Worm (Caenorhabditis elegans) whole organism, L4/young adult: ENCODE measurements around the gene C23H3.9.

Source experiments
- W03F9.2 ChIP-seq: fragments of 150-350 bp; optimal IDR thresholded peaks from 2 replicates; lab custom pipeline; 2014; ENCODE audit warnings: missing biosample characterization, missing genetic modification characterization
- dao-5 ChIP-seq: sonication (generic microtip); optimal IDR thresholded peaks from 2 replicates; lab custom pipeline; 2016; ENCODE audit warnings: missing genotype, missing genetic modification characterization, moderate library complexity, missing compliant biosample characterization
- him-1 ChIP-seq: sonication (generic microtip); optimal IDR thresholded peaks from 2 replicates; lab custom pipeline; 2016; ENCODE audit warnings: missing genotype, missing genetic modification reagents, missing genetic modification characterization, missing compliant biosample characterization

The C23H3.9 gene

DNA sequence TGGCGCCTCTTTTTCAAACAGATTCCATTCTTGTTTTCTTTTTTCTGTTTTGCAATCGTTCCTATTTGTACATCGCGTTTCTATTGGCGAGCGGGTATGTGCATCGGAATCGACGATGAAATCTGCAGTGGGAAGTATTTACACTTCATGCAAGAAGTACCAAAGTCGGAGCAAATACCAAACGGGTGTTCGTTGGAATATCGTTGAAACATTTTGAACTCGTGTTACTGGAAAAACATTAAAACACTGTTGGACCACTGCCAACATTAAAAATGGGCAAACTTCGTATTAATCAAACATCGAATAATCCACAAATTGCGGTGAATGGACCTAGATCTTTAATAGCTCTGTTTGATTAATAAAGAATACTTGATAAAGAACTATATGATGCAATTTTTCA, at the start of gene C23H3.9:
C23H3.9 (minus strand) TSS at position 101 of the 400 bp plus-strand sequence.
- TF ChIP-seq dao-5 (tag; lab: Kevin White, UChicago) (no peak), him-1 (tag; lab: Kevin White, UChicago) (no peak), W03F9.2 (tag; lab: Kevin White, UChicago) (no peak)

- no peak for TF ChIP-seq him-1 (tag; lab: Kevin White, UChicago)
Observed at ce11 chrII:124904-125303, 45.8 kb upstream of the C23H3.9 start, which contains the start of gene nmur-2. Gene nmur-2, minus strand, starts transcription at chrII:125004.

DNA sequence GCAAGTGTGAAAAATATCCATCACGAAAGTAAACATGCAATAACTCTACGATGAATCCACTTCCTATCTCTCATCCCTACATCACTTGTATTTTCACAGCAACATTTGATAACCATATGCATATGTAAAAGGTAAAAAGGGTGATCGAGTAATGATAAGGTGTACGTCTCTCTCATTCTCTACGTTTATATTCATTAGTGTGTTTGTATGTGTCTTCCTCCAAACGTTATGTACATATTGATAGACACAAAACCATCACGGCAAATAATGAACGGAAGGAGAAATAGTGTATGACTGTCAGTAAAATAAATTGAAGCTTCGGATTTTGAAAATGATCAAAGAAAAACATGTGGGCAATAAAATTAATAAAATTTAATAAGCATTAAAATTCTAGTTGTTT, 43.4 kb upstream of the C23H3.9 start:
- TF ChIP-seq W03F9.2 (tag; lab: Kevin White, UChicago) (no peak), dao-5 (tag; lab: Kevin White, UChicago) (no peak), him-1 (tag; lab: Kevin White, UChicago) (no peak)

DNA sequence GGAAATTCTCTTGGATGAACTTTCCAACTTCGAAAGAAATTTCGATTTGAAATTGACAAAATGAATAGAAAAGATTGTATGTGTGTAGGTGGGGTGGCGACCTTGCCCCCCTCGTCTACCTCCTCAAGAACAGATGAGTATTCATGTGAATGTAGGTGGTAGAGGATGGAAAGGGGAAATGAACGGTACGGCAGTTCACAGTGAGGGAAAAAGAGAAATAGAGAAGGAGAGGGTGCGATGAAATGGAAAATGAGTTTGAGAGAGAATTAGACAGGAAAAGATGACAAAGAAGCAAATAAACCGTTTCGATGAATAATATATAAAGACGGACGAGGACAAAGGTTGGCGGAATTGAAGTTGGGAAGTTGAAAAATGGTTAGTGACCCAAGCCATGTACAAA, 42.9 kb upstream of the C23H3.9 start:
- TF ChIP-seq dao-5 (tag; lab: Kevin White, UChicago) (no peak), him-1 (tag; lab: Kevin White, UChicago) (no peak), W03F9.2 (tag; lab: Kevin White, UChicago) (no peak)

DNA sequence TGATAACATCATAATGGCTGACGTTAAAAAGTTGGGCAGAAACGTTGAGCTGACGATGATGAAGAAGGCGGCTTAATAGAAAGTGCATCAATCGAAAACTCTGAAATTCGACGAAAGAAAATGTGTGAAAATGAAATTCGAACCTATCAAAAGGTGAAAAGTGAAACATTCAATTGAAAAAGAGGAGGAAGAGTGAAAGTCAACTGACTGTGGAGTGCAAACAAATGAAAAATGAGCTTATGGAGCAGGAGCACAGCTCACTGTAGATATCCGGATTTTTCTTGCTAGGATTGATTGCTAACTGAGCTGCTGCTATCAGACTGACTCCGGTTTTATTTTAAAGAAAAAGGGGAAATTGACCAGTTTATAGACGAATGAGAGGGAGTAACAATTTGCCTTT, 42.1 kb upstream of the C23H3.9 start, which contains the start of gene K10B4.3:
K10B4.3 (minus strand) TSS at position 101 of the 400 bp plus-strand sequence.
- TF ChIP-seq him-1 (tag; lab: Kevin White, UChicago) (no peak), dao-5 (tag; lab: Kevin White, UChicago) (no peak)

DNA sequence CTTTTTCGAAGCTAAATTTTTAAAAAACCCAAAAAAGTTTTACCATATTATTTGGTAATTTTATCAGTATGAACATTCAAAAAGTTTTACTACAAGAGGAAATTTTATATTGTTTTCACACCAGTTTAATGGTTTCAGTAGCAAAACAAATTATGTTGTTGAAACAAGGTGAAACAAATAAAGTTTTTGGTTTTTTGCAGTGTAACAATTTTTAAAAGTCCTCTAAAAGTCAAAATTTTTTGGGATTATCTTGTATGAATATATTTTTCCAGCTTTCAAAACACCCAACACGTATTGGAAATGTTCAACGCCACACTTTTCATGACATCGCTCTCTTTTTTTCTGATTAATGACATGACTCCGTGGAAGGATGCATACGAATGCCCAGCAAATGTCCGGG, 37.9 kb upstream of the C23H3.9 start, which contains the start of gene srt-54:
srt-54 (plus strand) TSS at position 301 of the 400 bp plus-strand sequence.
- no peak for TF ChIP-seq him-1 (tag; lab: Kevin White, UChicago)
- TF ChIP-seq dao-5 (tag; lab: Kevin White, UChicago) = no peak
- TF ChIP-seq W03F9.2 (tag; lab: Kevin White, UChicago) = no peak

DNA sequence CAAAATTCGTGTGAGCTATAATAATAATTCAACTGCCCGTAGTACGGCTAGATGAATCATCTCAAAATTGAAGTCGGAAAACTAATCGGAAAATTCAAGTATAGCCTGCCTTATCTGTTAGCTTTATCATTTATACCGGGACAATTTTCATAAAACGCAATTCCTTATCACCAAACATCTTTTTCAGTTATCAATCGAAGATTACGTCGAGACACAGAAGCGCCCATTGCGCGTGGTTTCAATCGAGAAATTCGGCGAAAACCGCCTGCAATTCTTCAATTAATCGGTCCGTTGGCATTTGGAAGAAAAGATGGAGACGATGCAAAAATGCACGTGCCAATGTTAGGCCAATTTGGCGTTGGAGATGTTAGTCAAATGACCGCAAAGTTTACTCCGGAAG, 33.2 kb upstream of the C23H3.9 start:
- no peak for TF ChIP-seq dao-5 (tag; lab: Kevin White, UChicago)
- no peak for TF ChIP-seq him-1 (tag; lab: Kevin White, UChicago)
- TF ChIP-seq W03F9.2 (tag; lab: Kevin White, UChicago) = no peak

ce11 chrII:111267-111666, 32.2 kb upstream of the C23H3.9 start, which contains the start of gene C50D2.1:
Gene C50D2.1, plus strand, starts transcription at chrII:111567.
- no peak for TF ChIP-seq dao-5 (tag; lab: Kevin White, UChicago)
- TF ChIP-seq W03F9.2 (tag; lab: Kevin White, UChicago) = no peak
- no peak for TF ChIP-seq him-1 (tag; lab: Kevin White, UChicago)

ce11 chrII:108865-109264, 29.8 kb upstream of the C23H3.9 start, which contains the start of gene C50D2.2:
Gene C50D2.2, plus strand, starts transcription at chrII:109165.
- TF ChIP-seq W03F9.2 (tag; lab: Kevin White, UChicago) = no peak
- no peak for TF ChIP-seq him-1 (tag; lab: Kevin White, UChicago)
- TF ChIP-seq dao-5 (tag; lab: Kevin White, UChicago) = no peak

DNA sequence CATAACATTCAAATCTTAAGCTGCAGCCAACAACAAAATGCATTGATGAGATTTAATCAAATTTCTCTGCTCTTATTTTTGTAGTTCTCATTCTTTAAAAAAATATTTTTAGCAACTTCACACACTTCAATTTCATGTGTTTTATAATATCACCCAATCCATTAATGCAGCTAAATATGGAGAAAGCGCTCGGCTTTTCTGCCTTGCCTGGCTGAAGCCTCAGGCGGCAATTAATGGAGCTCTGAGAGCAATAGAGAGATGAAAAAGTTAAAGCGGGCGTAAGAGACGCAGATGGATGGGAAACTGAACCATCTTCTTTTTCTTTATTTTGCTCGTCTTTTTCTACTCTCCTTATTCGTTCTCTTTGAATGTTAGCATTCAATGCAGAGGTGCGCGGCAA, 28.6 kb upstream of the C23H3.9 start:
- TF ChIP-seq him-1 (tag; lab: Kevin White, UChicago) (no peak), dao-5 (tag; lab: Kevin White, UChicago) (no peak), W03F9.2 (tag; lab: Kevin White, UChicago) (no peak)

DNA sequence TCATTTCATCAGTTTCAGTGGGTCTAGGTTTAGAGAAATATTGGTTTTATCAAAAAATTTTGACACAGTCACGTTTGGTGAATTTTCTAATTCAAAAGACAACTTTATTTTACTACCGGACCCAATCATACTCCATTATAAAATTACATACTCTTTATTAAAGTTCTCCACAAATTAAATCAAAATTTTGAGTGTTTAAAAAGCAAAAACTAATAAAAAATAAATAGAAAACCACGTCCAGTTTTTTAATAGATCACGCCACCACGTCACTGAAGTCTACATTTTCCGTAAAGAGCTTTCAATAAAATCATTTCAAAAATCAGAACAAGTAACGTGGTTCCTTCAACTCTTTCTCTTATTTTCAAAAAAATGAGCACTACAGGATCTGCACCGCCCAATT, 26.8 kb upstream of the C23H3.9 start, which contains the start of gene txt-1:
txt-1 (plus strand) TSS at position 301 of the 400 bp plus-strand sequence.
- no peak for TF ChIP-seq W03F9.2 (tag; lab: Kevin White, UChicago)
- TF ChIP-seq dao-5 (tag; lab: Kevin White, UChicago) = no peak
- no peak for TF ChIP-seq him-1 (tag; lab: Kevin White, UChicago)

- no peak for TF ChIP-seq him-1 (tag; lab: Kevin White, UChicago)
- TF ChIP-seq dao-5 (tag; lab: Kevin White, UChicago) = no peak
- no peak for TF ChIP-seq W03F9.2 (tag; lab: Kevin White, UChicago)
Observed at ce11 chrII:105327-105882, 26.3 kb upstream of the C23H3.9 start.

DNA sequence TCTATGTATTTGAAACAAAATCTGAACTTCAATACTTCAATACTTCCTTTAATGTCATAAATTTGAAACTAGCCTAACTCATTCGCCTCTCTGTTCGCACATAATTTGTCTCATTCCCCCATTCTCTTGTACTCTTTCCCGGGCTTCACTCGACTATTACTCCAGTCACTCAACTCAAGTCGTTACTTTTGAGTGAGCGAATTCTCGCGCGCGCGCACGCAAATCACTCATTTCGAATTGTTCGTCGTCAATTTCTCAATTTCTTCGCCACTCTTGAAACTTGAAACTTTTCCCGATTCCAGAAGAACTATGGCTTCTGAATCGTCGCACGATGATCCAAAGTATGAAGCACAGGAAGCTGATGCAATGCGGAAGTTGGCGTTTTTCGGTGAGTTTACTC, 25.2 kb upstream of the C23H3.9 start, which contains the start of gene col-68:
col-68 (plus strand) TSS at position 301 of the 400 bp plus-strand sequence.
- TF ChIP-seq W03F9.2 (tag; lab: Kevin White, UChicago) (no peak), him-1 (tag; lab: Kevin White, UChicago) (no peak), dao-5 (tag; lab: Kevin White, UChicago) (no peak)

- TF ChIP-seq dao-5 (tag; lab: Kevin White, UChicago) = no peak
Observed at ce11 chrII:101176-101575, 22.1 kb upstream of the C23H3.9 start.
